Fruit fly (Drosophila melanogaster): ENCODE measurements around the gene ND-49.

dm6 chr4:519421-519987 is 51.9 kb downstream of the ND-49 start:
- TF ChIP-seq CG8478 (optimal IDR thresholded peaks at IDR 0.05) (no peak), CTCF (optimal IDR thresholded peaks at IDR 0.05) (no peak)

Data from S2 (cell line).